Worm (Caenorhabditis elegans): ENCODE measurements around the gene Y49F6A.11.

DNA sequence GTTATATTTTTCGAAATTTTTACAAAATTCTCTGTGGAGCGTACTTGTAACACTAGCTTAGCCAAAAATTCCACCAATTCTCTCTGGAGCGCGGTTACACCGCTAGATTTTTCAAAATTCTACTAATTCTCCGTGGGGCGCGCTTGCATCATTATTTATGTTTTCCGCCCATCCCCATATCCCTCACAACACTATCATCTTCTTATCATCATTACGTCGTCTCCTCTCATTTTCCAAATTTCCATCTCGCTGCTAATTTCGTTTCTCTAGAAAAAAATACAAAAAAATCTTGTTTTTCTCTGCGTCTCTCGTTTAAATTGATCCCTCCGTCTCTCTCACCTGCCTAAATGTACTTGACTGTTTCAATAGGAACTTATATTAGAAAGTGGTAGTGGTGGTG lies 43.3 kb downstream of the Y49F6A.11 start:
- TF ChIP-seq klf-2 (GFP tag; conservative IDR thresholded peaks at IDR 0.05) (no peak), ref-1 (GFP tag; conservative IDR thresholded peaks at IDR 0.05) (no peak), T22C8.4 (GFP tag; IDR thresholded peaks at IDR 0.05) (no peak), cog-1 (tag; optimal IDR thresholded peaks at IDR 0.05) (no peak), flt-1 (GFP tag; IDR thresholded peaks at IDR 0.05) (no peak), ztf-23 (GFP tag; IDR thresholded peaks at IDR 0.05) (no peak)
